Fruit fly (Drosophila melanogaster) whole organism, embryonic: ENCODE data around the gene mino.

ENCODE experiments used
- Atf6 ChIP-seq: fragments of 200-800 bp; sonication (Bioruptor generic); IDR thresholded peaks from 2 replicates; pipeline ENCODE4 v1.3.6; 2022; ENCODE audit warnings: missing biosample characterization, missing genetic modification characterization
- CG10267 ChIP-seq: fragments of 200-800 bp; sonication (Bioruptor generic); optimal IDR thresholded peaks from 2 replicates; lab custom pipeline; 2018; ENCODE audit warnings: missing biosample characterization, mild to moderate bottlenecking, missing genetic modification characterization, moderate library complexity
- CG10462 ChIP-seq: fragments of 200-800 bp; sonication (Bioruptor generic); optimal IDR thresholded peaks from 2 replicates; lab custom pipeline; 2016; ENCODE audit warnings: missing biosample characterization, missing genetic modification characterization
- CG10959 ChIP-seq: fragments of 200-800 bp; sonication (Bioruptor generic); IDR thresholded peaks from 2 replicates; pipeline ENCODE4 v1.3.6; 2022; ENCODE audit warnings: missing biosample characterization, missing genetic modification characterization
- CG11695 ChIP-seq: fragments of 200-800 bp; sonication (Bioruptor generic); IDR thresholded peaks from 3 replicates; pipeline ENCODE4 v1.3.6; 2022; ENCODE audit warnings: missing biosample characterization, missing genetic modification characterization
- CG11696 ChIP-seq: fragments of 200-800 bp; sonication (Bioruptor generic); IDR thresholded peaks from 2 replicates; pipeline ENCODE4 v1.3.6; 2022; ENCODE audit warnings: missing biosample characterization, missing genetic modification characterization
- CG12391 ChIP-seq: fragments of 200-800 bp; sonication (Bioruptor generic); optimal IDR thresholded peaks from 3 replicates; lab custom pipeline; 2018; ENCODE audit warnings: missing biosample characterization, mild to moderate bottlenecking, missing genetic modification characterization, moderate library complexity
- CG12942 ChIP-seq: fragments of 200-800 bp; sonication (Bioruptor generic); optimal IDR thresholded peaks from 3 replicates; lab custom pipeline; 2016; ENCODE audit warnings: missing biosample characterization, missing genetic modification characterization
- CG14441 ChIP-seq: fragments of 200-800 bp; sonication (Bioruptor generic); IDR thresholded peaks from 2 replicates; pipeline ENCODE4 v1.3.6; 2022; ENCODE audit warnings: missing biosample characterization, missing genetic modification characterization
- CG14965 ChIP-seq: fragments of 200-800 bp; sonication (Bioruptor generic); optimal IDR thresholded peaks from 2 replicates; lab custom pipeline; 2016; ENCODE audit warnings: missing biosample characterization, missing genetic modification characterization, borderline replicate concordance
- CG15479 ChIP-seq: fragments of 200-800 bp; sonication (Bioruptor generic); optimal IDR thresholded peaks from 3 replicates; lab custom pipeline; 2019; ENCODE audit warnings: missing biosample characterization, mild to moderate bottlenecking, missing genetic modification characterization, moderate library complexity
- CG1603 ChIP-seq: fragments of 200-800 bp; sonication (Bioruptor generic); optimal IDR thresholded peaks from 2 replicates; lab custom pipeline; 2019; ENCODE audit warnings: missing biosample characterization, mild to moderate bottlenecking, missing genetic modification characterization, moderate library complexity
- CG1792 ChIP-seq: fragments of 200-800 bp; sonication (Bioruptor generic); optimal IDR thresholded peaks from 2 replicates; lab custom pipeline; 2016; ENCODE audit warnings: missing biosample characterization, missing genetic modification characterization
- CG18764 ChIP-seq: fragments of 200-800 bp; sonication (Bioruptor generic); optimal IDR thresholded peaks from 3 replicates; lab custom pipeline; 2016; ENCODE audit warnings: missing biosample characterization, missing genetic modification characterization
- CG34224 ChIP-seq: fragments of 200-800 bp; sonication (Bioruptor generic); IDR thresholded peaks from 3 replicates; pipeline ENCODE4 v1.3.6; 2022; ENCODE audit warnings: missing biosample characterization, missing genetic modification characterization; ENCODE audit not compliant: partially characterized antibody
- CG34376 ChIP-seq: fragments of 200-800 bp; sonication (Bioruptor generic); optimal IDR thresholded peaks from 2 replicates; lab custom pipeline; 2018; ENCODE audit warnings: missing biosample characterization, mild to moderate bottlenecking, missing genetic modification characterization
- CG3995 ChIP-seq: fragments of 200-800 bp; sonication (Bioruptor generic); optimal IDR thresholded peaks from 3 replicates; lab custom pipeline; 2016; ENCODE audit warnings: missing biosample characterization, missing genetic modification characterization
- CG4424 ChIP-seq: fragments of 200-800 bp; sonication (Bioruptor generic); optimal IDR thresholded peaks from 3 replicates; lab custom pipeline; 2016; ENCODE audit warnings: missing biosample characterization, missing genetic modification characterization
- CG6654 ChIP-seq: fragments of 200-800 bp; sonication (Bioruptor generic); optimal IDR thresholded peaks from 2 replicates; lab custom pipeline; 2017; ENCODE audit warnings: missing biosample characterization, mild to moderate bottlenecking, missing genetic modification characterization
- CG6689 ChIP-seq: fragments of 200-800 bp; sonication (Bioruptor generic); IDR thresholded peaks from 2 replicates; pipeline ENCODE4 v1.3.6; 2022; ENCODE audit warnings: missing biosample characterization, missing genetic modification characterization
- CG9215 ChIP-seq: fragments of 200-800 bp; sonication (Bioruptor generic); IDR thresholded peaks from 2 replicates; pipeline ENCODE4 v1.3.6; 2022; ENCODE audit warnings: missing biosample characterization, missing genetic modification characterization
- CG9817 ChIP-seq: fragments of 200-800 bp; sonication (Bioruptor generic); optimal IDR thresholded peaks from 2 replicates; lab custom pipeline; 2018; ENCODE audit warnings: missing biosample characterization, mild to moderate bottlenecking, missing genetic modification characterization, moderate library complexity
- CTCF ChIP-seq: fragments of 200-800 bp; sonication (Bioruptor generic); optimal IDR thresholded peaks from 2 replicates; lab custom pipeline; 2017; ENCODE audit warnings: missing biosample characterization, mild to moderate bottlenecking, missing genetic modification characterization, moderate library complexity
- CoRest ChIP-seq: fragments of 200-800 bp; sonication (Bioruptor generic); optimal IDR thresholded peaks from 3 replicates; lab custom pipeline; 2018; ENCODE audit warnings: missing biosample characterization, mild to moderate bottlenecking, missing genetic modification characterization, moderate library complexity
- Dad ChIP-seq: fragments of 200-800 bp; sonication (Bioruptor generic); optimal IDR thresholded peaks from 3 replicates; lab custom pipeline; 2016; ENCODE audit warnings: missing biosample characterization, missing genetic modification characterization
- Drgx ChIP-seq: fragments of 200-800 bp; sonication (Bioruptor generic); IDR thresholded peaks from 2 replicates; pipeline ENCODE4 v1.3.6; 2022; ENCODE audit warnings: missing biosample characterization, missing genetic modification characterization
- Ets65A ChIP-seq: fragments of 200-800 bp; sonication (Bioruptor generic); peaks from one replicate; lab custom pipeline; 2016; ENCODE audit warnings: missing biosample characterization, missing genetic modification characterization
- Ets97D ChIP-seq: fragments of 200-800 bp; sonication (Bioruptor generic); optimal IDR thresholded peaks from 3 replicates; lab custom pipeline; 2016; ENCODE audit warnings: missing biosample characterization, missing genetic modification characterization
- HLH3B ChIP-seq: fragments of 200-800 bp; sonication (Bioruptor generic); IDR thresholded peaks from 2 replicates; pipeline ENCODE4 v1.3.6; 2022; ENCODE audit warnings: missing biosample characterization, missing genetic modification characterization
- Hr39 ChIP-seq: fragments of >200 bp; optimal IDR thresholded peaks from 2 replicates; lab custom pipeline; 2017
- Lim3 ChIP-seq: fragments of 200-800 bp; sonication (Bioruptor generic); IDR thresholded peaks from 2 replicates; pipeline ENCODE4 v1.3.6; 2022; ENCODE audit warnings: missing biosample characterization, missing genetic modification characterization
- Neu2 ChIP-seq: fragments of 200-800 bp; sonication (Bioruptor generic); optimal IDR thresholded peaks from 3 replicates; lab custom pipeline; 2016; ENCODE audit warnings: missing biosample characterization, missing genetic modification characterization, borderline replicate concordance
- Nf-YB ChIP-seq: fragments of 200-800 bp; sonication (Bioruptor generic); optimal IDR thresholded peaks from 3 replicates; lab custom pipeline; 2019; ENCODE audit warnings: missing biosample characterization, mild to moderate bottlenecking, missing genetic modification characterization, moderate library complexity
- NfI ChIP-seq: fragments of 200-800 bp; sonication (Bioruptor generic); optimal IDR thresholded peaks from 3 replicates; lab custom pipeline; 2018; ENCODE audit warnings: missing biosample characterization, mild to moderate bottlenecking, missing genetic modification characterization, moderate library complexity
- Opbp ChIP-seq: fragments of 200-800 bp; sonication (Bioruptor generic); IDR thresholded peaks from 3 replicates; pipeline ENCODE4 v1.3.6; 2022; ENCODE audit warnings: missing biosample characterization, missing genetic modification characterization; ENCODE audit not compliant: partially characterized antibody
- Optix ChIP-seq: fragments of 200-800 bp; sonication (Bioruptor generic); IDR thresholded peaks from 3 replicates; pipeline ENCODE4 v1.3.6; 2022; ENCODE audit warnings: missing biosample characterization, missing genetic modification characterization
- Ravus ChIP-seq: fragments of 200-800 bp; sonication (Bioruptor generic); IDR thresholded peaks from 2 replicates; pipeline ENCODE4 v1.3.6; 2022; ENCODE audit warnings: missing biosample characterization, missing genetic modification characterization
- Xrp1 ChIP-seq: fragments of 200-800 bp; sonication (Bioruptor generic); IDR thresholded peaks from 2 replicates; pipeline ENCODE4 v1.3.6; 2022; ENCODE audit warnings: missing biosample characterization, missing genetic modification characterization
- ara ChIP-seq: fragments of 200-800 bp; sonication (Bioruptor generic); IDR thresholded peaks from 2 replicates; pipeline ENCODE4 v1.3.6; 2022; ENCODE audit warnings: missing biosample characterization, missing genetic modification characterization
- ci ChIP-seq: fragments of 200-800 bp; sonication (Bioruptor generic); IDR thresholded peaks from 3 replicates; pipeline ENCODE4 v1.3.6; 2022; ENCODE audit warnings: missing biosample characterization, missing genetic modification characterization
- crc ChIP-seq: fragments of 200-800 bp; sonication (Bioruptor generic); optimal IDR thresholded peaks from 2 replicates; lab custom pipeline; 2016; ENCODE audit warnings: missing biosample characterization, missing genetic modification characterization
- disco-r ChIP-seq: fragments of 200-800 bp; sonication (Bioruptor generic); optimal IDR thresholded peaks from 2 replicates; lab custom pipeline; 2016; ENCODE audit warnings: missing biosample characterization, missing genetic modification characterization
- inv ChIP-seq: fragments of 200-800 bp; sonication (Bioruptor generic); IDR thresholded peaks from 2 replicates; pipeline ENCODE4 v1.3.6; 2022; ENCODE audit warnings: missing biosample characterization, missing genetic modification characterization; ENCODE audit not compliant: partially characterized antibody
- ken ChIP-seq: fragments of 200-800 bp; sonication (Bioruptor generic); IDR thresholded peaks from 3 replicates; pipeline ENCODE4 v1.3.6; 2022; ENCODE audit warnings: missing biosample characterization, missing genetic modification characterization
- klu ChIP-seq: fragments of 200-800 bp; sonication (Bioruptor generic); IDR thresholded peaks from 2 replicates; pipeline ENCODE4 v1.3.6; 2022; ENCODE audit warnings: missing biosample characterization, missing genetic modification characterization
- nau ChIP-seq: fragments of 200-800 bp; sonication (Bioruptor generic); optimal IDR thresholded peaks from 3 replicates; lab custom pipeline; 2017; ENCODE audit warnings: missing biosample characterization, mild to moderate bottlenecking, missing genetic modification characterization, missing genetic modification reagents
- p53 ChIP-seq: fragments of 200-800 bp; sonication (Bioruptor generic); optimal IDR thresholded peaks from 2 replicates; lab custom pipeline; 2016; ENCODE audit warnings: missing biosample characterization, missing genetic modification characterization
- pita ChIP-seq: fragments of 200-800 bp; sonication (Bioruptor generic); optimal IDR thresholded peaks from 2 replicates; lab custom pipeline; 2017; ENCODE audit warnings: missing biosample characterization, mild to moderate bottlenecking, missing genetic modification characterization
- rib ChIP-seq: fragments of 200-800 bp; sonication (Bioruptor generic); IDR thresholded peaks from 2 replicates; pipeline ENCODE4 v1.3.6; 2022; ENCODE audit warnings: missing biosample characterization, missing genetic modification characterization
- sens-2 ChIP-seq: fragments of 200-800 bp; sonication (Bioruptor generic); IDR thresholded peaks from 2 replicates; pipeline ENCODE4 v1.3.6; 2022; ENCODE audit warnings: missing biosample characterization, missing genetic modification characterization
- seq ChIP-seq: fragments of 200-800 bp; sonication (Bioruptor generic); IDR thresholded peaks from 2 replicates; pipeline ENCODE4 v1.3.6; 2022; ENCODE audit warnings: missing biosample characterization, missing genetic modification characterization
- tio ChIP-seq: fragments of 200-800 bp; sonication (Bioruptor generic); optimal IDR thresholded peaks from 2 replicates; lab custom pipeline; 2017; ENCODE audit warnings: missing biosample characterization, missing genetic modification characterization, inconsistent platforms

The mino gene

dm6 chr3R:27948421-27948906 lies 23.5 kb downstream of the mino start, which contains the start of gene Gp93 (continued):
- TF ChIP-seq CG11696 = peak; percentile 100
- no peak for TF ChIP-seq CG1792 (GFP tag; lab: Kevin White, UChicago)
- no peak for TF ChIP-seq crc (GFP tag; lab: Kevin White, UChicago)
- TF ChIP-seq Ravus (GFP tag; lab: Robert Waterston, UW) = no peak
- TF ChIP-seq NfI = peak; percentile 59
- TF ChIP-seq Optix (GFP tag; lab: Robert Waterston, UW) = peak; percentile 51; the same call in 1 of the 3 replicates
- TF ChIP-seq Xrp1 (GFP tag; lab: Robert Waterston, UW) = peak; percentile 76
- peak; percentile 70 for TF ChIP-seq CG6689 (GFP tag; lab: Robert Waterston, UW)
- no peak for TF ChIP-seq p53 (GFP tag; lab: Kevin White, UChicago)
- no peak for TF ChIP-seq CTCF (GFP tag; lab: Kevin White, UChicago)
- TF ChIP-seq Nf-YB (GFP tag; lab: Kevin White, UChicago) = peak; percentile 16
- no peak for TF ChIP-seq Dad (GFP tag; lab: Kevin White, UChicago)
- TF ChIP-seq HLH3B (GFP tag; lab: Robert Waterston, UW) = peak; percentile 49
- peak; percentile 21 for TF ChIP-seq Ets97D (GFP tag; lab: Kevin White, UChicago)
- peak; percentile 19; the same call in 1 of the 2 replicates for TF ChIP-seq klu (GFP tag; lab: Robert Waterston, UW)
- TF ChIP-seq CG1603 (tag; lab: Kevin White, UChicago) = peak; percentile 35
- no peak for TF ChIP-seq CG14965
- TF ChIP-seq Drgx (GFP tag; lab: Robert Waterston, UW) = peak; percentile 29; the same call in 1 of the 2 replicates
- no peak for TF ChIP-seq CG18764 (GFP tag; lab: Kevin White, UChicago)
- no peak for TF ChIP-seq pita (GFP tag; lab: Kevin White, UChicago)
- peak; percentile 62 for TF ChIP-seq CG9215 (GFP tag; lab: Robert Waterston, UW)
- TF ChIP-seq seq = peak; percentile 37; the same call in 1 of the 2 replicates
- peak; percentile 68 for TF ChIP-seq ara
- TF ChIP-seq CG34224 (GFP tag; lab: Robert Waterston, UW) = peak; percentile 26; the same call in 1 of the 3 replicates
- TF ChIP-seq CG3995 (GFP tag; lab: Kevin White, UChicago) = no peak
- peak; percentile 76; the same call in 2 of the 3 replicates for TF ChIP-seq ci (GFP tag; lab: Robert Waterston, UW)
- no peak for TF ChIP-seq CG10959 (GFP tag; lab: Robert Waterston, UW)
- no peak for TF ChIP-seq Neu2 (GFP tag; lab: Kevin White, UChicago)
- peak; percentile 46 for TF ChIP-seq CG9817 (tag; lab: Kevin White, UChicago)
- TF ChIP-seq CG11695 (GFP tag; lab: Robert Waterston, UW) = 0 out of 3 replicates have a peak, but pooled peaks have one; percentile 15
- TF ChIP-seq CG6654 = no peak
- no peak for TF ChIP-seq rib
- peak; percentile 49 for TF ChIP-seq CG12942 (GFP tag; lab: Kevin White, UChicago)
- TF ChIP-seq tio = no peak
- no peak for TF ChIP-seq Hr39 (lab: Kevin White, UChicago)
- peak; percentile 74 for TF ChIP-seq CoRest (tag; lab: Kevin White, UChicago)
- TF ChIP-seq Opbp (GFP tag; lab: Robert Waterston, UW) = peak; percentile 56; the same call in 1 of the 3 replicates
- TF ChIP-seq CG12391 (tag; lab: Kevin White, UChicago) = peak; percentile 71
- no peak for TF ChIP-seq CG15479 (GFP tag; lab: Kevin White, UChicago)
- no peak for TF ChIP-seq disco-r (GFP tag; lab: Kevin White, UChicago)
- TF ChIP-seq CG14441 (GFP tag; lab: Robert Waterston, UW) = peak; percentile 66
- TF ChIP-seq Ets65A (GFP tag; lab: Kevin White, UChicago) = peak; percentile 72
- peak; percentile 62; the same call in 1 of the 2 replicates for TF ChIP-seq Atf6 (GFP tag; lab: Robert Waterston, UW)
- TF ChIP-seq nau (GFP tag; lab: Kevin White, UChicago) = no peak
- TF ChIP-seq CG4424 = peak; percentile 50
- TF ChIP-seq CG10462 (GFP tag; lab: Kevin White, UChicago) = peak; percentile 53
- no peak for TF ChIP-seq inv (GFP tag; lab: Robert Waterston, UW)
- no peak for TF ChIP-seq Lim3
- peak; percentile 70 for TF ChIP-seq CG34376 (GFP tag; lab: Kevin White, UChicago)
- TF ChIP-seq sens-2 (GFP tag; lab: Robert Waterston, UW) = no peak; the same call in 1 of the 2 replicates
- peak; percentile 44 for TF ChIP-seq CG10267 (tag; lab: Kevin White, UChicago)
- peak; percentile 46; the same call in 1 of the 3 replicates for TF ChIP-seq ken
